Fruit fly (Drosophila melanogaster) whole organism, prepupa: Measurements from ENCODE around the gene CG15155.

ENCODE experiments used
- Blimp-1 ChIP-seq: fragments of 200-800 bp; sonication (Bioruptor generic); optimal IDR thresholded peaks from 3 replicates; lab custom pipeline; 2017; ENCODE audit warnings: missing biosample characterization, missing genetic modification characterization, mild to moderate bottlenecking, moderate library complexity, missing genetic modification reagents
- CG10631 ChIP-seq: fragments of 200-800 bp; sonication (Bioruptor generic); optimal IDR thresholded peaks from 2 replicates; lab custom pipeline; 2016; ENCODE audit warnings: missing biosample characterization, missing genetic modification characterization
- CG10669 ChIP-seq: fragments of 200-800 bp; sonication (Bioruptor generic); optimal IDR thresholded peaks from 3 replicates; lab custom pipeline; 2018; ENCODE audit warnings: missing biosample characterization, mild to moderate bottlenecking, missing genetic modification characterization, moderate library complexity
- CG11294 ChIP-seq: fragments of 200-800 bp; sonication (Bioruptor generic); IDR thresholded peaks from 2 replicates; pipeline ENCODE4 v1.3.6; 2022; ENCODE audit warnings: missing biosample characterization, missing genetic modification characterization
- CG11762 ChIP-seq: fragments of 200-800 bp; sonication (Bioruptor generic); optimal IDR thresholded peaks from 3 replicates; lab custom pipeline; 2016; ENCODE audit warnings: missing biosample characterization, missing genetic modification characterization; ENCODE audit not compliant: insufficient read depth
- CG11902 ChIP-seq: fragments of 200-800 bp; sonication (Bioruptor generic); optimal IDR thresholded peaks from 3 replicates; lab custom pipeline; 2016; ENCODE audit warnings: missing biosample characterization, missing genetic modification characterization
- CG15336 ChIP-seq: fragments of 200-800 bp; sonication (Bioruptor generic); IDR thresholded peaks from 2 replicates; pipeline ENCODE4 v1.3.6; 2022; ENCODE audit warnings: missing biosample characterization, missing genetic modification characterization
- CG1621 ChIP-seq: fragments of 200-800 bp; sonication (Bioruptor generic); optimal IDR thresholded peaks from 3 replicates; lab custom pipeline; 2018; ENCODE audit warnings: missing biosample characterization, mild to moderate bottlenecking, missing genetic modification characterization
- CG3032 ChIP-seq: fragments of 200-800 bp; optimal IDR thresholded peaks from 2 replicates; lab custom pipeline; 2019; ENCODE audit warnings: missing biosample characterization, mild to moderate bottlenecking, missing genetic modification characterization, moderate library complexity
- CG3919 ChIP-seq: fragments of 200-800 bp; sonication (Bioruptor generic); optimal IDR thresholded peaks from 3 replicates; lab custom pipeline; 2016; ENCODE audit warnings: missing biosample characterization, missing genetic modification characterization
- CG4318 ChIP-seq: fragments of 200-800 bp; sonication (Bioruptor generic); optimal IDR thresholded peaks from 3 replicates; lab custom pipeline; 2017; ENCODE audit warnings: missing biosample characterization, mild to moderate bottlenecking, missing genetic modification characterization
- CG6163 ChIP-seq: fragments of 200-800 bp; sonication (Bioruptor generic); IDR thresholded peaks from 3 replicates; pipeline ENCODE4 v1.3.6; 2022; ENCODE audit warnings: missing biosample characterization, missing genetic modification characterization
- CG6792 ChIP-seq: fragments of 200-800 bp; sonication (Bioruptor generic); optimal IDR thresholded peaks from 3 replicates; lab custom pipeline; 2016; ENCODE audit warnings: missing biosample characterization, missing genetic modification characterization
- CG6808 ChIP-seq: fragments of 200-800 bp; sonication (Bioruptor generic); optimal IDR thresholded peaks from 3 replicates; lab custom pipeline; 2017; ENCODE audit warnings: missing biosample characterization, missing genetic modification characterization, mild to moderate bottlenecking, moderate library complexity, missing genetic modification reagents
- CG6854 ChIP-seq: fragments of 200-800 bp; sonication (Bioruptor generic); optimal IDR thresholded peaks from 2 replicates; lab custom pipeline; 2017; ENCODE audit warnings: missing biosample characterization, mild to moderate bottlenecking, missing genetic modification characterization
- CG7368 ChIP-seq: fragments of 200-800 bp; sonication (Bioruptor generic); optimal IDR thresholded peaks from 3 replicates; lab custom pipeline; 2016; ENCODE audit warnings: missing biosample characterization, missing genetic modification characterization
- CG8119 ChIP-seq: fragments of 200-800 bp; sonication (Bioruptor generic); IDR thresholded peaks from 3 replicates; pipeline ENCODE4 v1.3.6; 2022; ENCODE audit warnings: missing biosample characterization, missing genetic modification characterization
- CG8319 ChIP-seq: fragments of 200-800 bp; sonication (Bioruptor generic); optimal IDR thresholded peaks from 3 replicates; lab custom pipeline; 2016; ENCODE audit warnings: missing biosample characterization, missing genetic modification characterization
- CG8632 ChIP-seq: fragments of 200-800 bp; sonication (Bioruptor generic); optimal IDR thresholded peaks from 3 replicates; lab custom pipeline; 2016; ENCODE audit warnings: missing biosample characterization, missing genetic modification characterization
- CG9139 ChIP-seq: fragments of 200-800 bp; sonication (Bioruptor generic); optimal IDR thresholded peaks from 3 replicates; lab custom pipeline; 2017; ENCODE audit warnings: missing biosample characterization, mild to moderate bottlenecking, missing genetic modification characterization
- Eip75B ChIP-seq: fragments of 200-800 bp; sonication (Bioruptor generic); optimal IDR thresholded peaks from 3 replicates; lab custom pipeline; 2016; ENCODE audit warnings: missing biosample characterization, missing genetic modification characterization
- Eip78C ChIP-seq: fragments of 200-800 bp; sonication (Bioruptor generic); peaks from one replicate; lab custom pipeline; 2016; ENCODE audit warnings: missing biosample characterization, missing genetic modification characterization
- Ets21C ChIP-seq: fragments of 200-800 bp; sonication (Bioruptor generic); optimal IDR thresholded peaks from 3 replicates; lab custom pipeline; 2016; ENCODE audit warnings: missing biosample characterization, missing genetic modification characterization
- Ets96B ChIP-seq: fragments of 200-800 bp; optimal IDR thresholded peaks from 2 replicates; lab custom pipeline; 2019; ENCODE audit warnings: missing biosample characterization, mild to moderate bottlenecking, missing genetic modification characterization, moderate library complexity
- Gug ChIP-seq: fragments of 200-800 bp; sonication (Bioruptor generic); IDR thresholded peaks from 2 replicates; pipeline ENCODE4 v1.3.6; 2022; ENCODE audit warnings: missing biosample characterization, missing genetic modification characterization
- Hr38 ChIP-seq: sonication (Bioruptor generic); optimal IDR thresholded peaks from 2 replicates; lab custom pipeline; 2016; ENCODE audit warnings: missing biosample characterization, missing genetic modification characterization
- Hr39 ChIP-seq: fragments of 200-800 bp; sonication (Bioruptor generic); optimal IDR thresholded peaks from 2 replicates; lab custom pipeline; 2016; ENCODE audit warnings: missing biosample characterization, missing genetic modification characterization
- Hr4 ChIP-seq: fragments of 200-800 bp; sonication (Bioruptor generic); optimal IDR thresholded peaks from 3 replicates; lab custom pipeline; 2016; ENCODE audit warnings: missing biosample characterization, missing genetic modification characterization
- Lpt ChIP-seq: fragments of 200-800 bp; sonication (Bioruptor generic); optimal IDR thresholded peaks from 3 replicates; lab custom pipeline; 2016; ENCODE audit warnings: missing biosample characterization, missing genetic modification characterization
- Met ChIP-seq: fragments of 200-800 bp; sonication (Bioruptor generic); optimal IDR thresholded peaks from 3 replicates; lab custom pipeline; 2016; ENCODE audit warnings: missing biosample characterization, missing genetic modification characterization
- OdsH ChIP-seq: fragments of 200-800 bp; sonication (Bioruptor generic); optimal IDR thresholded peaks from 3 replicates; lab custom pipeline; 2016; ENCODE audit warnings: missing biosample characterization, missing genetic modification characterization
- Smox ChIP-seq: fragments of 200-800 bp; sonication (Bioruptor generic); optimal IDR thresholded peaks from 3 replicates; lab custom pipeline; 2016; ENCODE audit warnings: missing biosample characterization, missing genetic modification characterization
- Sox102F ChIP-seq: fragments of 200-800 bp; sonication (Bioruptor generic); optimal IDR thresholded peaks from 2 replicates; lab custom pipeline; 2016; ENCODE audit warnings: missing biosample characterization, mild to moderate bottlenecking, missing genetic modification characterization
- Sox14 ChIP-seq: fragments of 200-800 bp; sonication (Bioruptor generic); optimal IDR thresholded peaks from 3 replicates; lab custom pipeline; 2016; ENCODE audit warnings: missing biosample characterization, missing genetic modification characterization
- Sox15 ChIP-seq: fragments of 200-800 bp; sonication (Bioruptor generic); optimal IDR thresholded peaks from 3 replicates; lab custom pipeline; 2016; ENCODE audit warnings: missing biosample characterization, missing genetic modification characterization
- achi ChIP-seq: fragments of 200-800 bp; sonication (Bioruptor generic); optimal IDR thresholded peaks from 3 replicates; lab custom pipeline; 2016; ENCODE audit warnings: missing biosample characterization, missing genetic modification characterization
- acj6 ChIP-seq: fragments of 200-800 bp; sonication (Bioruptor generic); optimal IDR thresholded peaks from 3 replicates; lab custom pipeline; 2016; ENCODE audit warnings: missing biosample characterization, missing genetic modification characterization
- cyc ChIP-seq: fragments of 200-800 bp; sonication (Bioruptor generic); optimal IDR thresholded peaks from 3 replicates; lab custom pipeline; 2016; ENCODE audit warnings: missing biosample characterization, missing genetic modification characterization
- dac ChIP-seq: fragments of 200-800 bp; sonication (Bioruptor generic); optimal IDR thresholded peaks from 2 replicates; lab custom pipeline; 2017; ENCODE audit warnings: missing biosample characterization, mild to moderate bottlenecking, missing genetic modification characterization
- dsx ChIP-seq: fragments of 200-800 bp; optimal IDR thresholded peaks from 3 replicates; lab custom pipeline; 2019; ENCODE audit warnings: missing biosample characterization, mild to moderate bottlenecking, missing genetic modification characterization, moderate library complexity; ENCODE audit not compliant: poor library complexity, severe bottlenecking
- eg ChIP-seq: fragments of 200-800 bp; sonication (Bioruptor generic); IDR thresholded peaks from 3 replicates; pipeline ENCODE4 v1.3.6; 2022; ENCODE audit warnings: missing biosample characterization, missing genetic modification characterization
- esn ChIP-seq: fragments of 200-800 bp; sonication (Bioruptor generic); optimal IDR thresholded peaks from 2 replicates; lab custom pipeline; 2016; ENCODE audit warnings: missing biosample characterization, mild to moderate bottlenecking, missing genetic modification characterization, moderate library complexity
- fd59A ChIP-seq: fragments of 200-800 bp; sonication (Bioruptor generic); optimal IDR thresholded peaks from 2 replicates; lab custom pipeline; 2017; ENCODE audit warnings: missing biosample characterization, mild to moderate bottlenecking, missing genetic modification characterization, missing genetic modification reagents
- fd85E ChIP-seq: fragments of 200-800 bp; sonication (Bioruptor generic); optimal IDR thresholded peaks from 3 replicates; lab custom pipeline; 2016; ENCODE audit warnings: missing biosample characterization, missing genetic modification characterization
- lz ChIP-seq: fragments of 200-800 bp; sonication (Bioruptor generic); optimal IDR thresholded peaks from 3 replicates; lab custom pipeline; 2016; ENCODE audit warnings: missing biosample characterization, missing genetic modification characterization
- net ChIP-seq: fragments of 200-800 bp; sonication (Bioruptor generic); optimal IDR thresholded peaks from 3 replicates; lab custom pipeline; 2016; ENCODE audit warnings: missing biosample characterization, missing genetic modification characterization
- pdm3 ChIP-seq: fragments of 200-800 bp; sonication (Bioruptor generic); optimal IDR thresholded peaks from 3 replicates; lab custom pipeline; 2016; ENCODE audit warnings: missing biosample characterization, missing genetic modification characterization
- salr ChIP-seq, 2 experiments: fragments of 200-800 bp; sonication (Bioruptor generic); optimal IDR thresholded peaks; 3 replicates each; lab custom pipeline; 2016 to 2018; ENCODE audit warnings: missing biosample characterization in 2 of 2, missing genetic modification characterization in 2 of 2, mild to moderate bottlenecking in 1 of 2
- spab ChIP-seq: fragments of 200-800 bp; sonication (Bioruptor generic); optimal IDR thresholded peaks from 2 replicates; lab custom pipeline; 2017; ENCODE audit warnings: missing biosample characterization, mild to moderate bottlenecking, missing genetic modification characterization, missing genetic modification reagents
- ss ChIP-seq, 2 experiments: fragments of 200-800 bp; sonication (Bioruptor generic); optimal IDR thresholded peaks; 2 replicates in 1 of 2; 3 replicates in 1 of 2; lab custom pipeline; 2017 to 2018; ENCODE audit warnings: mild to moderate bottlenecking in 2 of 2, missing biosample characterization in 2 of 2, missing genetic modification characterization in 2 of 2, moderate library complexity in 1 of 2
- svp ChIP-seq: fragments of 200-800 bp; sonication (Bioruptor generic); peaks from one replicate; lab custom pipeline; 2016; ENCODE audit warnings: missing biosample characterization, missing genetic modification characterization
- vri ChIP-seq: fragments of 200-800 bp; sonication (Bioruptor generic); optimal IDR thresholded peaks from 3 replicates; lab custom pipeline; 2016; ENCODE audit warnings: missing biosample characterization, mild to moderate bottlenecking, missing genetic modification characterization

CG15155 gene

dm6 chr2L:18148552-18149219, 6.0 kb upstream of the CG15155 start:
- TF ChIP-seq achi (GFP tag; lab: Kevin White, UChicago): no peak
- no peak for TF ChIP-seq Ets21C (GFP tag; lab: Kevin White, UChicago)
- TF ChIP-seq Blimp-1 (GFP tag; lab: Kevin White, UChicago): no peak
- peak; percentile 5 for TF ChIP-seq Met (GFP tag; lab: Kevin White, UChicago)
- TF ChIP-seq CG9139 (GFP tag; lab: Kevin White, UChicago): no peak
- TF ChIP-seq Eip75B (GFP tag; lab: Kevin White, UChicago): no peak
- no peak for TF ChIP-seq CG8632 (GFP tag; lab: Kevin White, UChicago)
- TF ChIP-seq fd85E (GFP tag; lab: Kevin White, UChicago): no peak
- no peak for TF ChIP-seq CG3032 (tag; lab: Kevin White, UChicago)
- TF ChIP-seq pdm3 (GFP tag; lab: Kevin White, UChicago): no peak
- TF ChIP-seq CG6163 (GFP tag; lab: Robert Waterston, UW): no peak
- no peak for TF ChIP-seq CG3919 (GFP tag; lab: Kevin White, UChicago)
- TF ChIP-seq Gug (GFP tag; lab: Robert Waterston, UW): no peak
- TF ChIP-seq eg (GFP tag; lab: Robert Waterston, UW): no peak
- TF ChIP-seq CG10631 (GFP tag; lab: Kevin White, UChicago): no peak
- no peak for TF ChIP-seq cyc (GFP tag; lab: Kevin White, UChicago)
- TF ChIP-seq spab (GFP tag; lab: Kevin White, UChicago): peak; percentile 12
- no peak for TF ChIP-seq ss (GFP tag; optimal IDR thresholded peaks at IDR 0.05; lab: Kevin White, UChicago)
- TF ChIP-seq Smox (GFP tag; lab: Kevin White, UChicago): no peak
- TF ChIP-seq dsx: no peak
- no peak for TF ChIP-seq CG15336
- TF ChIP-seq Hr38 (GFP tag; lab: Kevin White, UChicago): no peak
- peak; percentile 91 for TF ChIP-seq vri (GFP tag; lab: Kevin White, UChicago)
- TF ChIP-seq acj6: peak; percentile 34
- TF ChIP-seq CG11762 (GFP tag; lab: Kevin White, UChicago): no peak
- TF ChIP-seq CG6808 (GFP tag; lab: Kevin White, UChicago): peak; percentile 30
- TF ChIP-seq CG11294 (GFP tag; lab: Robert Waterston, UW): no peak
- TF ChIP-seq Eip78C (GFP tag; lab: Kevin White, UChicago): peak; percentile 33
- TF ChIP-seq net: no peak
- no peak for TF ChIP-seq Sox15 (GFP tag; lab: Kevin White, UChicago)
- TF ChIP-seq Sox14 (GFP tag; lab: Kevin White, UChicago): no peak
- TF ChIP-seq CG10669: peak; percentile 34
- TF ChIP-seq CG8119 (GFP tag; lab: Robert Waterston, UW): no peak
- TF ChIP-seq esn: peak; percentile 12
- TF ChIP-seq CG4318 (GFP tag; lab: Kevin White, UChicago): no peak
- TF ChIP-seq fd59A (GFP tag; lab: Kevin White, UChicago): no peak
- no peak for TF ChIP-seq Ets96B
- TF ChIP-seq CG7368 (GFP tag; lab: Kevin White, UChicago): no peak
- no peak for TF ChIP-seq salr (GFP tag; optimal IDR thresholded peaks at IDR 0.05; lab: Kevin White, UChicago)
- TF ChIP-seq Sox102F: no peak
- no peak for TF ChIP-seq CG8319 (GFP tag; lab: Kevin White, UChicago)
- no peak for TF ChIP-seq OdsH (GFP tag; lab: Kevin White, UChicago)
- no peak for TF ChIP-seq Lpt (GFP tag; lab: Kevin White, UChicago)
- no peak for TF ChIP-seq CG1621 (tag; lab: Kevin White, UChicago)
- TF ChIP-seq CG11902 (GFP tag; lab: Kevin White, UChicago): no peak
- TF ChIP-seq dac (GFP tag; lab: Kevin White, UChicago): no peak
- TF ChIP-seq Hr39 (GFP tag; lab: Kevin White, UChicago): no peak
- peak; percentile 17 for TF ChIP-seq CG6854
- no peak for TF ChIP-seq lz (GFP tag; lab: Kevin White, UChicago)
- TF ChIP-seq CG6792 (GFP tag; lab: Kevin White, UChicago): no peak
- TF ChIP-seq svp: peak; percentile 48
- no peak for TF ChIP-seq Hr4 (GFP tag; lab: Kevin White, UChicago)
